Worm (Caenorhabditis elegans): Measurements from ENCODE around the gene ztf-27.

- no peak for TF ChIP-seq flt-1 (GFP tag; IDR thresholded peaks at IDR 0.05)
- no peak for TF ChIP-seq tab-1 (GFP tag; IDR thresholded peaks at IDR 0.05)
- no peak for TF ChIP-seq med-1 (GFP tag; optimal IDR thresholded peaks at IDR 0.05; ENCODE audit: insufficient read depth)
- no peak for TF ChIP-seq T22C8.4 (GFP tag; IDR thresholded peaks at IDR 0.05)
- no peak for TF ChIP-seq cog-1 (tag; optimal IDR thresholded peaks at IDR 0.05)
- TF ChIP-seq ztf-23 (GFP tag; IDR thresholded peaks at IDR 0.05): no peak
- TF ChIP-seq ztf-29 (GFP tag; IDR thresholded peaks at IDR 0.05): no peak
- TF ChIP-seq ref-1 (GFP tag; conservative IDR thresholded peaks at IDR 0.05): no peak
- no peak for TF ChIP-seq klf-2 (GFP tag; conservative IDR thresholded peaks at IDR 0.05)
These were observed 34.6 kb upstream of the ztf-27 start, which contains the start of gene C07E3.9 for ce11 chrII:10350487-10350886.

All from whole organism, midembryonic.